Worm (Caenorhabditis elegans) whole organism, midembryonic: ENCODE results near the gene cnc-2.

Experiments used
- T22C8.4 ChIP-seq: fragments of 200-800 bp; sonication (Bioruptor generic); IDR thresholded peaks from 2 replicates; pipeline ENCODE4 v1.3.6; 2022; ENCODE audit warnings: missing genetic modification characterization, missing compliant biosample characterization
- cog-1 ChIP-seq: sonication (generic microtip); optimal IDR thresholded peaks from 2 replicates; lab custom pipeline; 2016; ENCODE audit warnings: missing genetic modification characterization, missing compliant biosample characterization
- flt-1 ChIP-seq: fragments of 200-800 bp; sonication (Bioruptor generic); IDR thresholded peaks from 2 replicates; pipeline ENCODE4 v1.3.6; 2022; ENCODE audit warnings: missing genetic modification characterization, missing compliant biosample characterization
- klf-2 ChIP-seq: fragments of 200-800 bp; sonication (Bioruptor generic); conservative IDR thresholded peaks from 2 replicates; pipeline ENCODE4 v1.3.6; 2022; ENCODE audit warnings: missing genetic modification reagents, missing genetic modification characterization, missing compliant biosample characterization
- med-1 ChIP-seq: sonication (generic microtip); optimal IDR thresholded peaks from 2 replicates; lab custom pipeline; 2017; ENCODE audit warnings: missing genetic modification characterization, mild to moderate bottlenecking, missing compliant biosample characterization, antibody characterized with exemption, missing genetic modification reagents; ENCODE audit not compliant: insufficient read depth
- ref-1 ChIP-seq: fragments of 200-800 bp; sonication (Bioruptor generic); conservative IDR thresholded peaks from 2 replicates; pipeline ENCODE4 v1.3.6; 2022; ENCODE audit warnings: missing genetic modification reagents, missing genetic modification characterization, missing compliant biosample characterization
- tab-1 ChIP-seq: fragments of 200-800 bp; sonication (Bioruptor generic); IDR thresholded peaks from 2 replicates; pipeline ENCODE4 v1.3.6; 2022; ENCODE audit warnings: missing genetic modification characterization, missing compliant biosample characterization
- ztf-23 ChIP-seq: fragments of 200-800 bp; sonication (Bioruptor generic); IDR thresholded peaks from 2 replicates; pipeline ENCODE4 v1.3.6; 2022; ENCODE audit warnings: missing genetic modification reagents, missing genetic modification characterization, missing compliant biosample characterization
- ztf-29 ChIP-seq: fragments of 200-800 bp; sonication (Bioruptor generic); IDR thresholded peaks from 2 replicates; pipeline ENCODE4 v1.3.6; 2022; ENCODE audit warnings: missing genetic modification reagents, missing genetic modification characterization, missing compliant biosample characterization

- TF ChIP-seq ztf-23 (GFP tag; lab: Robert Waterston, UW): no peak
- no peak for TF ChIP-seq ztf-29 (GFP tag; lab: Robert Waterston, UW)
- TF ChIP-seq flt-1 (GFP tag; lab: Robert Waterston, UW): no peak
- TF ChIP-seq med-1 (GFP tag; lab: Kevin White, UChicago): no peak
- no peak for TF ChIP-seq klf-2 (GFP tag; lab: Robert Waterston, UW)
- TF ChIP-seq ref-1 (GFP tag; lab: Robert Waterston, UW): no peak
- TF ChIP-seq tab-1: no peak
- TF ChIP-seq T22C8.4 (GFP tag; lab: Robert Waterston, UW): no peak
- no peak for TF ChIP-seq cog-1 (tag; lab: Kevin White, UChicago)
Measured at ce11 chrV:1411459-1411858, 38.5 kb downstream of the cnc-2 start, which contains the start of gene snt-5.
